Worm (Caenorhabditis elegans) whole organism, young adult: ENCODE results near the gene T26H10.2.
A peak's percentile ranks its signal among the peaks of the same experiment; 100 is the strongest.

ENCODE experiments used
- B0019.2 ChIP-seq: fragments of 200-800 bp; sonication (Bioruptor generic); conservative IDR thresholded peaks from 2 replicates; pipeline ENCODE4 v1.3.6; 2022; ENCODE audit warnings: missing genetic modification reagents, missing genetic modification characterization, missing compliant biosample characterization
- B0035.1 ChIP-seq: sonication (generic microtip); optimal IDR thresholded peaks from 2 replicates; lab custom pipeline; 2016; ENCODE audit warnings: missing genetic modification characterization, mild to moderate bottlenecking, missing compliant biosample characterization, missing genotype, missing genetic modification reagents
- B0261.1 ChIP-seq: sonication (generic microtip); optimal IDR thresholded peaks from 2 replicates; lab custom pipeline; 2016; ENCODE audit warnings: mild to moderate bottlenecking, missing genetic modification characterization, moderate library complexity, missing compliant biosample characterization
- F22D6.2 ChIP-seq: sonication (generic microtip); optimal IDR thresholded peaks from 2 replicates; lab custom pipeline; 2016; ENCODE audit warnings: mild to moderate bottlenecking, missing genetic modification characterization, missing compliant biosample characterization
- F37B4.10 ChIP-seq: fragments of 200-800 bp; sonication (Bioruptor generic); IDR thresholded peaks from 2 replicates; pipeline ENCODE4 v1.3.6; 2022; ENCODE audit warnings: missing genetic modification characterization, missing compliant biosample characterization
- F57C9.4 ChIP-seq: sonication (generic microtip); optimal IDR thresholded peaks from 2 replicates; lab custom pipeline; 2017; ENCODE audit warnings: mild to moderate bottlenecking, missing genetic modification characterization, missing compliant biosample characterization
- Y53G8AR.9 ChIP-seq: fragments of 200-800 bp; sonication (Bioruptor generic); conservative IDR thresholded peaks from 2 replicates; pipeline ENCODE4 v1.3.6; 2022; ENCODE audit warnings: missing genetic modification reagents, missing genetic modification characterization, missing compliant biosample characterization
- ZK185.1 ChIP-seq: sonication (generic microtip); optimal IDR thresholded peaks from 2 replicates; lab custom pipeline; 2016; ENCODE audit warnings: mild to moderate bottlenecking, missing genetic modification characterization, missing compliant biosample characterization; ENCODE audit not compliant: poor library complexity, severe bottlenecking
- akir-1 ChIP-seq: fragments of 200-800 bp; sonication (Bioruptor generic); optimal IDR thresholded peaks from 2 replicates; lab custom pipeline; 2018; ENCODE audit warnings: mild to moderate bottlenecking, missing genetic modification characterization, moderate library complexity, missing compliant biosample characterization
- bed-2 ChIP-seq: fragments of 200-800 bp; sonication (Bioruptor generic); IDR thresholded peaks from 2 replicates; pipeline ENCODE4 v1.3.6; 2022; ENCODE audit warnings: missing genetic modification reagents, missing genetic modification characterization, missing compliant biosample characterization
- cebp-2 ChIP-seq: fragments of 200-800 bp; sonication (Bioruptor generic); IDR thresholded peaks from 2 replicates; pipeline ENCODE4 v1.3.6; 2022; ENCODE audit warnings: missing genetic modification characterization, missing compliant biosample characterization
- ceh-100 ChIP-seq: fragments of 200-800 bp; sonication (Bioruptor generic); IDR thresholded peaks from 2 replicates; pipeline ENCODE4 v1.3.6; 2022; ENCODE audit warnings: missing genetic modification reagents, missing genetic modification characterization, missing compliant biosample characterization
- ceh-79 ChIP-seq: sonication (generic microtip); optimal IDR thresholded peaks from 2 replicates; lab custom pipeline; 2017; ENCODE audit warnings: mild to moderate bottlenecking, missing genetic modification characterization, missing compliant biosample characterization
- ceh-91 ChIP-seq: fragments of 200-800 bp; sonication (Bioruptor generic); IDR thresholded peaks from 2 replicates; pipeline ENCODE4 v1.3.6; 2022; ENCODE audit warnings: missing genetic modification reagents, missing genetic modification characterization, missing compliant biosample characterization
- die-1 ChIP-seq: sonication (generic microtip); optimal IDR thresholded peaks from 2 replicates; lab custom pipeline; 2016; ENCODE audit warnings: missing genotype, mild to moderate bottlenecking, missing genetic modification characterization, missing compliant biosample characterization
- egrh-3 ChIP-seq: fragments of 200-800 bp; sonication (Bioruptor generic); IDR thresholded peaks from 2 replicates; pipeline ENCODE4 v1.3.6; 2022; ENCODE audit warnings: missing genetic modification reagents, missing genetic modification characterization, missing compliant biosample characterization
- ets-4 ChIP-seq: fragments of 200-800 bp; sonication (Bioruptor generic); optimal IDR thresholded peaks from 2 replicates; lab custom pipeline; 2018; ENCODE audit warnings: mild to moderate bottlenecking, missing genetic modification characterization, missing compliant biosample characterization
- fkh-3 ChIP-seq: sonication (generic microtip); optimal IDR thresholded peaks from 2 replicates; lab custom pipeline; 2016; ENCODE audit warnings: mild to moderate bottlenecking, missing genetic modification characterization, missing compliant biosample characterization
- him-1 ChIP-seq: sonication (generic microtip); optimal IDR thresholded peaks from 2 replicates; lab custom pipeline; 2016; ENCODE audit warnings: missing genotype, missing genetic modification reagents, missing genetic modification characterization, missing compliant biosample characterization
- hmg-20 ChIP-seq: fragments of 200-800 bp; sonication (Bioruptor generic); IDR thresholded peaks from 2 replicates; pipeline ENCODE4 v1.3.6; 2022; ENCODE audit warnings: missing genetic modification reagents, missing genetic modification characterization, missing compliant biosample characterization
- hrde-1 ChIP-seq: sonication (generic microtip); optimal IDR thresholded peaks from 2 replicates; lab custom pipeline; 2016; ENCODE audit warnings: missing genetic modification characterization, mild to moderate bottlenecking, missing compliant biosample characterization, moderate library complexity, missing genotype, missing genetic modification reagents, borderline replicate concordance
- lin-54 ChIP-seq: fragments of 200-800 bp; sonication (Bioruptor generic); optimal IDR thresholded peaks from 2 replicates; lab custom pipeline; 2018; ENCODE audit warnings: mild to moderate bottlenecking, missing genetic modification characterization, missing compliant biosample characterization
- lsy-27 ChIP-seq: sonication (generic microtip); optimal IDR thresholded peaks from 2 replicates; lab custom pipeline; 2017; ENCODE audit warnings: missing genetic modification characterization, mild to moderate bottlenecking, missing compliant biosample characterization, antibody characterized with exemption, missing genotype, borderline replicate concordance; ENCODE audit not compliant: insufficient read depth
- madf-10 ChIP-seq: sonication (generic microtip); optimal IDR thresholded peaks from 2 replicates; lab custom pipeline; 2016; ENCODE audit warnings: mild to moderate bottlenecking, missing genetic modification characterization, missing compliant biosample characterization
- madf-8 ChIP-seq: fragments of 200-800 bp; sonication (Bioruptor generic); conservative IDR thresholded peaks from 2 replicates; pipeline ENCODE4 v1.3.6; 2022; ENCODE audit warnings: missing genetic modification reagents, missing genetic modification characterization, missing compliant biosample characterization
- mes-4 ChIP-seq: sonication (generic microtip); optimal IDR thresholded peaks from 2 replicates; lab custom pipeline; 2016; ENCODE audit warnings: missing genotype, missing genetic modification characterization, missing compliant biosample characterization
- mxl-1 ChIP-seq: sonication (generic microtip); optimal IDR thresholded peaks from 2 replicates; lab custom pipeline; 2016; ENCODE audit warnings: missing genetic modification characterization, missing compliant biosample characterization
- nhr-80 ChIP-seq: sonication (generic microtip); optimal IDR thresholded peaks from 2 replicates; lab custom pipeline; 2016; ENCODE audit warnings: missing genetic modification characterization, missing compliant biosample characterization
- rcor-1 ChIP-seq: fragments of 200-800 bp; sonication (Bioruptor generic); IDR thresholded peaks from 2 replicates; pipeline ENCODE4 v1.3.6; 2022; ENCODE audit warnings: missing genetic modification reagents, missing genetic modification characterization, missing compliant biosample characterization
- repo-1 ChIP-seq: sonication (generic microtip); optimal IDR thresholded peaks from 2 replicates; lab custom pipeline; 2017; ENCODE audit warnings: mild to moderate bottlenecking, missing genetic modification characterization, missing compliant biosample characterization
- rpc-1 ChIP-seq, 2 experiments: fragments of 150-350 bp in 1 of 2; sonication (generic microtip) in 1 of 2; optimal IDR thresholded peaks; 2 replicates each; lab custom pipeline; 2014 to 2018; ENCODE audit warnings: missing biosample characterization in 1 of 2, missing genetic modification characterization in 1 of 2, missing genetic modification reagents in 1 of 2, missing genotype in 1 of 2
- sdz-38 ChIP-seq: sonication (generic microtip); optimal IDR thresholded peaks from 2 replicates; lab custom pipeline; 2016; ENCODE audit warnings: missing genotype, missing genetic modification characterization, missing compliant biosample characterization
- snpc-1.3 ChIP-seq: sonication (generic microtip); optimal IDR thresholded peaks from 2 replicates; lab custom pipeline; 2017; ENCODE audit warnings: missing genetic modification characterization, mild to moderate bottlenecking, missing compliant biosample characterization, antibody characterized with exemption, moderate library complexity, missing genotype, missing genetic modification reagents; ENCODE audit not compliant: insufficient read depth
- zfh-2 ChIP-seq: fragments of 200-800 bp; sonication (Bioruptor generic); conservative IDR thresholded peaks from 2 replicates; pipeline ENCODE4 v1.3.6; 2022; ENCODE audit warnings: missing genetic modification reagents, missing genetic modification characterization, missing compliant biosample characterization
- ztf-26 ChIP-seq: sonication (generic microtip); optimal IDR thresholded peaks from 2 replicates; lab custom pipeline; 2017; ENCODE audit warnings: missing genetic modification characterization, missing compliant biosample characterization
- ztf-28 ChIP-seq: fragments of 200-800 bp; sonication (Bioruptor generic); IDR thresholded peaks from 2 replicates; pipeline ENCODE4 v1.3.6; 2022; ENCODE audit warnings: missing genetic modification reagents, missing genetic modification characterization, missing compliant biosample characterization

Gene T26H10.2

DNA sequence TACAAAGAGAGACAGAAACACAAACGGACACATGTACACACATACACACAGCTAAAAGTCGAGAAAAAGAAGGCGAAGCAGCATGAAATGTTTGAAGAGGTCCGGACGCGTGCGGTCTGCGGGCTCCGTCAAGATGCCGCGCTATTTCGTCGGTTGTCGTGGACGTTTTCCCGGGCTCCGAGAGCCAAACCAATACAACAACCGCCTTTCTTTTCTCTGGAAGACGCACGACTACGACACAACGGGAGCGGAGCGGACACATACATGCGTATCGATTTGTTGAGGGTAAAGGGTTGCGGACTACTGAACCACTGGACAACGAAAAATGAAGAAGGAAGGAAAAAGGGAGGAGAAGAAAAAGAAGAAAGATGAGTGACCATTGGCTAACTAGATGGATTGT is 20.9 kb upstream of the T26H10.2 start:
- TF ChIP-seq fkh-3 (tag; lab: Kevin White, UChicago) (no peak), cebp-2 (GFP tag; lab: Robert Waterston, UW) (0 out of 2 replicates have a peak, but pooled peaks have one; percentile 37), madf-10 (tag; lab: Kevin White, UChicago) (peak; percentile 33), snpc-1.3 (tag; lab: Kevin White, UChicago) (no peak), zfh-2 (peak; percentile 82)

DNA sequence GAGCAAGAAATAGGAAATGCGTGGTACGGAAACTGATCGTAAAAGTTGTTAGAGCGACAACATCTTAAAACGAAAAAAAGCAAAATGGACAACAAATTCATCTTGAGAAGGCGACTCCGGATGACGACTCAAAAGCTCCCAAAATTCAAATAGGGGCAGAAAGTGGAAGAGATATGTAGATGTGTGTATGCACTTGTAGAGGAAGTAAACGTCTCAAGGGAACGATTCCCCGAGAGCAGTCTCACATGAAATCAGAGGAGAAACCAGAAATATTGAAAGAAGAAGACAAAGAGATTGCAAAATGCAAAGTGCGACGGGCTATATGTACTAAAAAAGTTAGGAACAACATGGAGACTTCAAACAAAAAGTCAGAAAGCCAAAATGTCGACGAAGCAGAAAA is 19.0 kb upstream of the T26H10.2 start, which contains the start of gene F57B7.2:
F57B7.2 (minus strand) TSS at position 101 of the 400 bp plus-strand sequence.
- TF ChIP-seq egrh-3 (GFP tag; lab: Robert Waterston, UW): no peak
- no peak for TF ChIP-seq mxl-1
- no peak for TF ChIP-seq snpc-1.3 (tag; lab: Kevin White, UChicago)
- no peak for TF ChIP-seq F22D6.2 (tag; lab: Kevin White, UChicago)
- no peak for TF ChIP-seq Y53G8AR.9
- no peak for TF ChIP-seq akir-1 (GFP tag; lab: Kevin White, UChicago)
- no peak for TF ChIP-seq F57C9.4 (tag; lab: Kevin White, UChicago)
- no peak for TF ChIP-seq mes-4 (tag; lab: Kevin White, UChicago)

DNA sequence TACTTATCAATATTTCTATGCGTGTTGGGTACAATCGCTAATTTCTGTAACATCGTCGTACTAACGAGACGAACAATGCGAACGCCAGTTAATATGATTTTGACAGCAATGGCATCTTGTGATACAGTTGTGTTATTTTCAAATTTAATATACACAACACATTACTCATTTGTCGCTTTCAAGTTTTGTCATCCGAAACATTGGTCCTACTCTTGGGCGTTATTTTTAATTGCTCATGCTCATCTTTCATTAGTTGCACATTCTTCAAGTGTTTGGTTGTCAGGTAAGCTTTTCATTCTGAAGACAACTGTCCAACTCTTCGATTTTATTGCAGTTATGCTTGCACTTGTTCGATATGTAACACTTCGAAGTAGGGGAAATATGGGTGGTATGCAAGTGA is 14.7 kb upstream of the T26H10.2 start:
- no peak for TF ChIP-seq repo-1 (tag; lab: Kevin White, UChicago)

DNA sequence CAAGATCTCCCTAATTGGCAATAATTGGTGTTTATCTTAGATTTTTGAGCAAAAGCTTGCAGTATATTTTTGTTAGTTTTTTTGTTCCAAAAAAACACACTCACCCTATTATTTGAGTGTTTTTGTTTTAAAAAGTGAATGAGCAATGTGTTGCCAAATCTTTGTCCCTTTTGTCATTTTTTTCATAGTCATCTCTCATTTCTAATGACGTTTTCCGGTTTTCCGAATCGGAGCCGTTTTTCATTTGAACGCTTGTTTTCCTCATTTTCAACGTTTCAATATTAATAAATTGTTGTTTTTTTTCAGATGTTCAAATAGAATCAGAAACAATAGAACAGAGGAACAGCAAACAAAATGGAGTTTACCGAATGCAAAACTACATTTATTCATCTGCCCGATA is 14.0 kb upstream of the T26H10.2 start, which contains the start of gene dmsr-1:
dmsr-1 (plus strand) TSS at position 301 of the 400 bp plus-strand sequence.
- TF ChIP-seq bed-2 (no peak), hrde-1 (tag; lab: Kevin White, UChicago) (no peak), ets-4 (no peak), ceh-79 (tag; lab: Kevin White, UChicago) (no peak), B0035.1 (tag; lab: Kevin White, UChicago) (no peak), B0019.2 (GFP tag; lab: Robert Waterston, UW) (no peak), nhr-80 (no peak), ztf-28 (GFP tag; lab: Robert Waterston, UW) (no peak), rpc-1 (optimal IDR thresholded peaks at IDR 0.05; lab: Kevin White, UChicago) (no peak), rpc-1 (tag; optimal IDR thresholded peaks at IDR 0.05; lab: Kevin White, UChicago) (no peak), die-1 (tag; lab: Kevin White, UChicago) (no peak), ZK185.1 (tag; lab: Kevin White, UChicago) (no peak), madf-10 (tag; lab: Kevin White, UChicago) (no peak), rcor-1 (GFP tag; lab: Robert Waterston, UW) (no peak)

DNA sequence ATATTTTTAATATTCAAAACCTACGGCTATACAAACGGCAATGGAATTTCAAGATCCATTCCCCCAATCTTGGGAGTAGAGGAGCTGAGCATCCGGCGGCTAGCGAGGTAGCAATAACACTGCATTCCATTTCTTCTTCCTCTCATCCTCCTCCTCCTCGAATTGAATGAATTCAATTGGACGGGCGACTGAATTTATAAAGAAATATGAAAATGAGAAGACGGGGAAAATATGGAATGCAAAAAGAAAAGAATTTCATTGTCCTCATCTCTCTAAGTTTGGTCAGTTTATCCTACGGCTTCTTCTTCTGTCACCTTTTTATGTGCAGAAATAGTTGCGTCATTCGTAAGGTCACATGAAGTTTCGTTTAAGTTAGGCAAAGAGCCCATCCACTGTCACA is 11.9 kb upstream of the T26H10.2 start:
- no peak for TF ChIP-seq lin-54 (GFP tag; lab: Kevin White, UChicago)
- TF ChIP-seq rcor-1 (GFP tag; lab: Robert Waterston, UW): no peak
- no peak for TF ChIP-seq him-1
- no peak for TF ChIP-seq hmg-20
- TF ChIP-seq ztf-26 (tag; lab: Kevin White, UChicago): no peak
- TF ChIP-seq F37B4.10: no peak
- TF ChIP-seq B0019.2 (GFP tag; lab: Robert Waterston, UW): no peak
- TF ChIP-seq B0261.1 (tag; lab: Kevin White, UChicago): no peak
- no peak for TF ChIP-seq lsy-27 (tag; lab: Kevin White, UChicago)
- no peak for TF ChIP-seq sdz-38
- no peak for TF ChIP-seq ceh-100 (GFP tag; lab: Robert Waterston, UW)
- TF ChIP-seq ceh-91 (GFP tag; lab: Robert Waterston, UW): no peak
- no peak for TF ChIP-seq madf-8 (GFP tag; lab: Robert Waterston, UW)
